Worm (Caenorhabditis elegans): ENCODE measurements around the gene C48B4.9.

C48B4.9 gene

DNA sequence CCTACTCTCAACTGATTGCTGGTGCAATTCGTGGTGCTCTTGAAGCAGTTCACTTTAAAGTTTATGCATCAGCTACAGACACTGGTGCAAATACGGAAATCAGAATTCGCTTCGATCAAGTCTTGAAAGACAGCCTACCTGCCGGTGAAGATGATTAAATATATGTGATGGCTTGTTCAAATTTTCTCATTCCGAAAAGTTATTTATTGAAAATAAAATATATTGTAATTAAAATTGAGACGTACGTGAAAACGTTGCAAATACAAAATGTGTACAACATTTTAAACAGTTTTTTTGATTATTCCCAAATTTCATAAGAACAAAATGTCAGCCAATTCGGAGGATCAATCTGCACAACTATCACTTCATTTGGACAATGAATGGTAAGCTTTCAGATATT is 36.3 kb downstream of the C48B4.9 start, which contains the start of gene ZK1098.6:
TSS of gene ZK1098.6 (plus strand) at position 301 of the 400 bp plus-strand sequence.
- TF ChIP-seq dao-5 (tag; optimal IDR thresholded peaks at IDR 0.05) (no peak), W03F9.2 (tag; optimal IDR thresholded peaks at IDR 0.05) (no peak), him-1 (tag; optimal IDR thresholded peaks at IDR 0.05) (no peak)

DNA sequence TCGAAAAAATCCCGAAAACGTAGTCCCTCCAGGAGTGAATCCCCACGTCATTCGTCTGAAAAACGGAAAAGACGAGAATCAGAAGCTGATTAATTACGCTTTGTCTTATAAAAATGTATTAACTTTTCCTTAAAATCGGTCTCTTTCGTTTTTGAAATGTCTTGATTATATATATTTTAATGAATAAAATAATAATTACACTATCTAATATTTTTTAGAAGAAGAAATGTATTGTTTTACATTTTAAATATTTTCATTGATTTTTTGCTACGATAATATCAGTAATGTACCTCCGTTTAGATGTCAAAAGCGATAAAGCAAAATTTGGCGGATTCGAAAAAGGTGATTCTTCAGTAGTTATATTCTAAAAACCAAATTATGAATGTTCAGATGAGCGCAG is 37.9 kb downstream of the C48B4.9 start, which contains the start of gene trpp-3:
TSS of gene trpp-3 (plus strand) at position 301 of the 400 bp plus-strand sequence.
- TF ChIP-seq him-1 (tag; optimal IDR thresholded peaks at IDR 0.05) (no peak), W03F9.2 (tag; optimal IDR thresholded peaks at IDR 0.05) (no peak), dao-5 (tag; optimal IDR thresholded peaks at IDR 0.05) (no peak)

DNA sequence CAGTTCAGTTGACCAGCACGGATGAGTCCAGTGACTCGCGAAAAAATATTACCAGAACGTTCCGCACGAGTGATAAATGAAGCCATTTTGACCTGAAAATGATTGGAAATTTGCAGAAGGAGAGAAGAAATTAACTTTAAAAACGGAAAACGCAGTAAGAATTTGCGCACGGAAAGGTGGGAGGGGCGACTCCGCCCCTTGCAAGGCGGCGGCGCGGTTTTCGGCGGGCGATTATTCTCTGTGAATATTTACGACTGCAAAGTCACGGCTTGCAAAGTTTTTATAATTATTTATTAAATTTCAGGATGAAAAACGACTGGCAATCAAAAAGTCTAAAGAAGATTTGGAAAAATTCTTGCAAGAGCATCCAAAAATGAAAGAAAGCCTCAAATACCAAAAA is 39.6 kb downstream of the C48B4.9 start, which contains the start of gene mrps-23:
TSS of gene mrps-23 (minus strand) at position 92 of the 400 bp plus-strand sequence.
- no peak for TF ChIP-seq W03F9.2 (tag; optimal IDR thresholded peaks at IDR 0.05)

DNA sequence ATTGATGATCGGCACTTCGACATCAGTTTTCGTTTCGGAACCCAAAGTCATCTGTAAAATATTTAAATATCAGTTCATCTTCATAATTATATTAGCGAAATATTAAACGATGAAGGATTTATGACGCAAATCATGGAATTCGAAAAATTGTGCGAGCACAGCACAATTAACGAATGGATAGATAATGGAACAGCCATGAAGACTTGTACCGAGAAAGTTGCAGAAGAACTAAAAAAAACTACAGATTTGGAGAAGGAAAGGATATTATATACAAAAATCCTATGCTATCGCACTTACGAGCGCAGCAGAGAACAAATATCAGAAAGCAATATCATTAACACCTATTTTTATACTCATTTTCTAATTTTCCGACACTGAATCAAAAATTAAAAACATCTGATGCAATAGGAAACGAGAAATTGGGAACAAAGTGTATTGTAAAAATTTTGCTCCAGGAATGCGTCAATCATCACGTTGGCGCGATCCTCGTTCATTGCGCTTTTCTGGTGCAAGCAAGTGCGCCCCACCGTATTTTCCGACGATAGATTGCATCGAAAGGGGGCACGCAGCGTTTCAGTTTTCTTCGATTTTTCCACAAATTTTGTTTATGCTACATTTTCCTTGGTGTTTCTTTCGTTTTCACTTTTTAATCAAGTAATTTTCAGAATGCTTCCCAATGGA is 41.6 kb downstream of the C48B4.9 start, which contains the start of the genes clu-1 and prp-40:
TSS of gene clu-1 (minus strand) at position 51 of the 681 bp plus-strand sequence.
TSS of gene prp-40 (plus strand) at position 666 of the 681 bp plus-strand sequence.
- peak; percentile 95 for TF ChIP-seq W03F9.2 (tag; optimal IDR thresholded peaks at IDR 0.05)
- no peak for TF ChIP-seq dao-5 (tag; optimal IDR thresholded peaks at IDR 0.05)
- no peak for TF ChIP-seq him-1 (tag; optimal IDR thresholded peaks at IDR 0.05)

DNA sequence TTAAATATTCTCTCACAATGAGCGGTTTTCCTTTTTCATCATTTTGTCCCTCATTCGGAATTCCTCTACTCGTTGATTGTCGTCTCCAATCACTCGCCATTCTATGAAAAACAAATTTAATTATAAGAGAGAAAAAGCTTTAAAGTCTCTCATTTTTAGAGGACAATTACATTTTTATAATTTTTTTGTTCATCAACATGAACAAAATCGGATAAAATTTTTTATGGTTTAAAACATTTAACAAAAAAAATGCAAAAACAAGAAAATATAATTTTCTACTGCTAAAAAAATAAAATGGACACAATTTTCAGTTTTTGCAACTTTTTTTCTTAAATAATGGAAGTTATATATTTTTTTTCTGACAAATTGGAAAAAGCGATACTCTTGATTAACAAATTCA is 47.0 kb downstream of the C48B4.9 start, which contains the start of gene F55H2.7:
TSS of gene F55H2.7 (minus strand) at position 101 of the 400 bp plus-strand sequence.
- TF ChIP-seq W03F9.2 (tag; optimal IDR thresholded peaks at IDR 0.05) (no peak), dao-5 (tag; optimal IDR thresholded peaks at IDR 0.05) (no peak), him-1 (tag; optimal IDR thresholded peaks at IDR 0.05) (no peak)

DNA sequence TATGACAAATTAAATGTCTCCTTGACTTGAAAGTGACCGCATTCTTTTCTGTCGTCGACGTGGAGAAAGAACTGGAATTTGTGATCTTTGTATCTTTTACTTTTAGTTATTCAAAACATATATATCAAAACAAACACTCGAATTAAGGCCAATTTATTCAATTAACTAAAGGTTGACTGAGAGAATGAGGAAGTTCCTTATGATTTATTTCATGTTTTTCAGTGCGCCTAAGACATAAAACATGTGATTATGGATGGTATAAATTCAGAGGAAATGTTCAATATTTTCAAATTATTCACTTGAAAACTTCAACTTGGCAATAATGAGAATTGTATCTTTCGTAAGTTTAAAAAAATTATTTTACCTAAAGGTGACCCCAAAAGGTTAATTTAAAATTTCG is 49.6 kb downstream of the C48B4.9 start, which contains the start of gene F55H2.8:
TSS of gene F55H2.8 (plus strand) at position 301 of the 400 bp plus-strand sequence.
- TF ChIP-seq W03F9.2 (tag; optimal IDR thresholded peaks at IDR 0.05) (no peak), dao-5 (tag; optimal IDR thresholded peaks at IDR 0.05) (no peak), him-1 (tag; optimal IDR thresholded peaks at IDR 0.05) (no peak)

DNA sequence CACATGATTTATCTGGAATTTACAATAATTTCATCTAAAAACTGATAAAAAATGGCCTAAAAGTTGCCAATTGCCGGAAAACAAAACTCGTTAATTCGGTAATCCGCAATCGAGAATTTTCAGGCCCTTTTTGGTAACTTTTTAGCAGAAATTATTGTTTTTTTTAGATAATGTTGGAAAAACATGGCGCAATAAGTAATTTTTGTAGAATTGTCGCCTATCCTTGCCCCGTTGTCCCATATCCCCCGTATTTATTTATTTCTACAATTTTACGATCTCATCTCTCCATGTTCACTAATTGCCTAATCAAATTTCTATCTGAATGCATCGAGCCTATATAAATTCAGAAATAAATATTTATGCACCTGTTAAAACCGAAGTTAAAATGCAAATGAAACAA is 50.1 kb downstream of the C48B4.9 start:
- TF ChIP-seq W03F9.2 (tag; optimal IDR thresholded peaks at IDR 0.05): no peak
- no peak for TF ChIP-seq him-1 (tag; optimal IDR thresholded peaks at IDR 0.05)
- TF ChIP-seq dao-5 (tag; optimal IDR thresholded peaks at IDR 0.05): no peak
